Worm (Caenorhabditis elegans): ENCODE data around the gene T07H3.7.
"Not testable (repeated sequence)": the region's sequence is repeated elsewhere in the genome, so short reads cannot be mapped to it uniquely, and the experiment has no call there.

- not testable (repeated sequence) for TF ChIP-seq him-1, dao-5 (tag; optimal IDR thresholded peaks at IDR 0.05)
These were observed 46.6 kb upstream of the T07H3.7 start, which contains the start of gene srg-20 for ce11 chrII:1636392-1636791.
